Worm (Caenorhabditis elegans) whole organism, late embryonic: ENCODE measurements around the gene dct-17.
A peak's percentile ranks its signal among the peaks of the same experiment; 100 is the strongest.

Experiments used
- C08G9.2 ChIP-seq: sonication (generic microtip); optimal IDR thresholded peaks from 2 replicates; lab custom pipeline; 2016; ENCODE audit warnings: mild to moderate bottlenecking, missing genetic modification characterization, moderate library complexity, missing compliant biosample characterization
- F13H6.1 ChIP-seq: sonication (generic microtip); optimal IDR thresholded peaks from 2 replicates; lab custom pipeline; 2016; ENCODE audit warnings: missing genetic modification characterization, missing compliant biosample characterization
- K02D7.2 ChIP-seq: sonication (generic microtip); optimal IDR thresholded peaks from 2 replicates; lab custom pipeline; 2017; ENCODE audit warnings: mild to moderate bottlenecking, missing genetic modification characterization, missing compliant biosample characterization
- Y22D7AL.16 ChIP-seq: sonication (generic microtip); optimal IDR thresholded peaks from 2 replicates; lab custom pipeline; 2016; ENCODE audit warnings: missing genetic modification characterization, missing compliant biosample characterization
- ahr-1 ChIP-seq: sonication (generic microtip); optimal IDR thresholded peaks from 2 replicates; lab custom pipeline; 2016; ENCODE audit warnings: missing genetic modification characterization, missing compliant biosample characterization
- ceh-2 ChIP-seq: sonication (generic microtip); optimal IDR thresholded peaks from 2 replicates; lab custom pipeline; 2016; ENCODE audit warnings: missing genotype, missing genetic modification characterization, missing compliant biosample characterization
- ceh-22 ChIP-seq: sonication (generic microtip); optimal IDR thresholded peaks from 2 replicates; lab custom pipeline; 2017; ENCODE audit warnings: missing biosample characterization, missing genetic modification characterization
- ceh-24 ChIP-seq: sonication (generic microtip); optimal IDR thresholded peaks from 2 replicates; lab custom pipeline; 2016; ENCODE audit warnings: mild to moderate bottlenecking, missing genetic modification characterization, missing compliant biosample characterization
- ceh-30 ChIP-seq: fragments of 150-350 bp; optimal IDR thresholded peaks from 2 replicates; lab custom pipeline; 2014; ENCODE audit warnings: missing biosample characterization, missing genetic modification characterization
- ceh-31 ChIP-seq: sonication (generic microtip); optimal IDR thresholded peaks from 2 replicates; lab custom pipeline; 2016; ENCODE audit warnings: missing genetic modification characterization, missing compliant biosample characterization
- ceh-48 ChIP-seq: sonication (generic microtip); optimal IDR thresholded peaks from 2 replicates; lab custom pipeline; 2016; ENCODE audit warnings: missing genetic modification characterization, inconsistent platforms, missing compliant biosample characterization
- ceh-6 ChIP-seq: fragments of 200-800 bp; sonication (Bioruptor generic); optimal IDR thresholded peaks from 2 replicates; lab custom pipeline; 2018; ENCODE audit warnings: mild to moderate bottlenecking, missing genetic modification characterization, missing compliant biosample characterization
- ceh-9 ChIP-seq: sonication (generic microtip); optimal IDR thresholded peaks from 2 replicates; lab custom pipeline; 2016; ENCODE audit warnings: mild to moderate bottlenecking, missing genetic modification characterization, inconsistent platforms, missing compliant biosample characterization
- dmd-4 ChIP-seq: sonication (generic microtip); optimal IDR thresholded peaks from 2 replicates; lab custom pipeline; 2016; ENCODE audit warnings: borderline replicate concordance, missing genetic modification characterization, missing compliant biosample characterization
- dve-1 ChIP-seq: sonication (generic microtip); optimal IDR thresholded peaks from 2 replicates; lab custom pipeline; 2017; ENCODE audit warnings: antibody characterized with exemption, mild to moderate bottlenecking, missing genetic modification characterization, missing compliant biosample characterization
- elt-2 ChIP-seq: sonication (generic microtip); optimal IDR thresholded peaks from 2 replicates; lab custom pipeline; 2016; ENCODE audit warnings: missing genetic modification reagents, missing genetic modification characterization, missing compliant biosample characterization
- ets-4 ChIP-seq: sonication (generic microtip); optimal IDR thresholded peaks from 2 replicates; lab custom pipeline; 2016; ENCODE audit warnings: missing genetic modification characterization, missing compliant biosample characterization
- fkh-10 ChIP-seq: fragments of 150-350 bp; optimal IDR thresholded peaks from 2 replicates; lab custom pipeline; 2014; ENCODE audit warnings: missing biosample characterization, missing genetic modification reagents, missing genetic modification characterization
- hlh-13 ChIP-seq: fragments of 200-800 bp; sonication (Bioruptor generic); optimal IDR thresholded peaks from 2 replicates; lab custom pipeline; 2018; ENCODE audit warnings: mild to moderate bottlenecking, missing genetic modification characterization, missing compliant biosample characterization
- hlh-15 ChIP-seq: sonication (generic microtip); optimal IDR thresholded peaks from 2 replicates; lab custom pipeline; 2016; ENCODE audit warnings: missing genetic modification characterization, missing compliant biosample characterization
- hlh-30 ChIP-seq: sonication (generic microtip); optimal IDR thresholded peaks from 2 replicates; lab custom pipeline; 2017; ENCODE audit warnings: antibody characterized with exemption, missing genetic modification characterization, missing compliant biosample characterization; ENCODE audit not compliant: insufficient read depth
- hlh-8 ChIP-seq: sonication (generic microtip); optimal IDR thresholded peaks from 2 replicates; lab custom pipeline; 2016; ENCODE audit warnings: missing genotype, missing genetic modification characterization, missing compliant biosample characterization
- lin-11 ChIP-seq: fragments of 200-800 bp; sonication (Bioruptor generic); optimal IDR thresholded peaks from 2 replicates; lab custom pipeline; 2018; ENCODE audit warnings: mild to moderate bottlenecking, missing genetic modification characterization, missing compliant biosample characterization
- madf-2 ChIP-seq: sonication (generic microtip); optimal IDR thresholded peaks from 2 replicates; lab custom pipeline; 2017; ENCODE audit warnings: missing genetic modification characterization, missing compliant biosample characterization
- mec-3 ChIP-seq: sonication (generic microtip); optimal IDR thresholded peaks from 2 replicates; lab custom pipeline; 2016; ENCODE audit warnings: borderline replicate concordance, missing genetic modification characterization, missing compliant biosample characterization
- nfya-1 ChIP-seq: sonication (generic microtip); optimal IDR thresholded peaks from 2 replicates; lab custom pipeline; 2017; ENCODE audit warnings: missing genetic modification characterization, mild to moderate bottlenecking, missing compliant biosample characterization, antibody characterized with exemption, moderate library complexity
- nhr-11 ChIP-seq: fragments of 150-350 bp; optimal IDR thresholded peaks from 2 replicates; lab custom pipeline; 2014; ENCODE audit warnings: missing biosample characterization, missing genetic modification characterization
- nhr-232 ChIP-seq: sonication (generic microtip); optimal IDR thresholded peaks from 2 replicates; lab custom pipeline; 2016; ENCODE audit warnings: missing genetic modification characterization, missing compliant biosample characterization
- odd-2 ChIP-seq: sonication (generic microtip); optimal IDR thresholded peaks from 2 replicates; lab custom pipeline; 2017; ENCODE audit warnings: antibody characterized with exemption, mild to moderate bottlenecking, missing genetic modification characterization, missing compliant biosample characterization
- pag-3 ChIP-seq: sonication (generic microtip); optimal IDR thresholded peaks from 2 replicates; lab custom pipeline; 2016; ENCODE audit warnings: missing compliant biosample characterization, missing genetic modification characterization, borderline replicate concordance
- pha-2 ChIP-seq: sonication (generic microtip); optimal IDR thresholded peaks from 2 replicates; lab custom pipeline; 2017; ENCODE audit warnings: mild to moderate bottlenecking, missing genetic modification characterization, missing compliant biosample characterization
- pqm-1 ChIP-seq: sonication (generic microtip); optimal IDR thresholded peaks from 2 replicates; lab custom pipeline; 2016; ENCODE audit warnings: missing genetic modification characterization, missing compliant biosample characterization
- rnt-1 ChIP-seq: sonication (generic microtip); optimal IDR thresholded peaks from 2 replicates; lab custom pipeline; 2016; ENCODE audit warnings: missing genetic modification characterization, missing compliant biosample characterization
- sdc-2 ChIP-seq: sonication (generic microtip); optimal IDR thresholded peaks from 2 replicates; lab custom pipeline; 2016; ENCODE audit warnings: missing genotype, missing genetic modification characterization, missing compliant biosample characterization
- syd-9 ChIP-seq: sonication (generic microtip); optimal IDR thresholded peaks from 2 replicates; lab custom pipeline; 2016; ENCODE audit warnings: mild to moderate bottlenecking, missing genetic modification characterization, moderate library complexity, missing compliant biosample characterization
- tbx-2 ChIP-seq: sonication (generic microtip); optimal IDR thresholded peaks from 2 replicates; lab custom pipeline; 2016; ENCODE audit warnings: missing genetic modification characterization, missing compliant biosample characterization
- tbx-7 ChIP-seq: sonication (generic microtip); optimal IDR thresholded peaks from 2 replicates; lab custom pipeline; 2016; ENCODE audit warnings: missing genotype, missing genetic modification characterization, missing compliant biosample characterization
- unc-42 ChIP-seq: sonication (generic microtip); optimal IDR thresholded peaks from 2 replicates; lab custom pipeline; 2016; ENCODE audit warnings: missing genotype, missing genetic modification characterization, missing compliant biosample characterization
- unc-86 ChIP-seq: sonication (generic microtip); optimal IDR thresholded peaks from 2 replicates; lab custom pipeline; 2016; ENCODE audit warnings: missing genetic modification characterization, missing compliant biosample characterization

The dct-17 gene

ce11 chrV:13748658-13749057, 18.1 kb upstream of the dct-17 start, which contains the start of gene F35E12.10:
TSS of gene F35E12.10 (minus strand) at chrV:13748758.
- TF ChIP-seq ceh-6 (GFP tag; lab: Kevin White, UChicago) (no peak), unc-42 (tag; lab: Kevin White, UChicago) (no peak), unc-86 (tag; lab: Kevin White, UChicago) (no peak)

DNA sequence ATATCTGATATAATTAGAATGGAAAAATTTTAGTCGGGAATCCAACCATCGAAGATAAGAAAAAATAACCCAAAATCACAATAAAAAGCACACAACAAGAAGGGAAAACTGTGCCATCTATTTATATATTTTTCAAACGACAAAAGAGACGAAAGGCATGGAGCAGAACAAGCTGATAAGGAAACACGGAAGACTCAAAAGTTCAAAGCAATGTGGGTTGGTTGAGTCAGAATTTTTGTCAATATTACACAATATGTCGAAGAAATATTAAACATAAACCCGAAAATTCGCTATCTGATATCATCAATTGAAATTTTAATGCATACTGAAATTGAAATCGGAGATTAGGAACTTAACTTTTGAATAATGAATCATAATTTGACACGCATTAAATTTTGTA, 14.3 kb upstream of the dct-17 start, which contains the start of gene F35E12.9:
Gene F35E12.9 (minus strand): TSS at position 227 of the 400 bp plus-strand sequence.
- TF ChIP-seq ets-4 (tag; lab: Kevin White, UChicago): no peak
- TF ChIP-seq elt-2: peak; percentile 29
- no peak for TF ChIP-seq sdc-2 (tag; lab: Kevin White, UChicago)
- TF ChIP-seq ceh-31 (tag; lab: Kevin White, UChicago): no peak
- no peak for TF ChIP-seq ceh-48 (tag; lab: Kevin White, UChicago)
- no peak for TF ChIP-seq fkh-10 (GFP tag; lab: Kevin White, UChicago)

ce11 chrV:13739901-13740300, 9.3 kb upstream of the dct-17 start:
- TF ChIP-seq ceh-30 (tag; lab: Kevin White, UChicago) (no peak), ceh-24 (tag; lab: Kevin White, UChicago) (no peak), hlh-13 (GFP tag; lab: Kevin White, UChicago) (no peak), unc-86 (tag; lab: Kevin White, UChicago) (no peak), pqm-1 (no peak), nfya-1 (no peak), hlh-30 (tag; lab: Kevin White, UChicago) (no peak), nhr-11 (no peak), ceh-22 (tag; lab: Kevin White, UChicago) (no peak), hlh-8 (tag; lab: Kevin White, UChicago) (no peak)

ce11 chrV:13738374-13738773, 7.8 kb upstream of the dct-17 start, which contains the start of gene irg-5:
TSS of gene irg-5 (minus strand) at chrV:13738474.
- no peak for TF ChIP-seq tbx-2 (tag; lab: Kevin White, UChicago)
- TF ChIP-seq Y22D7AL.16 (tag; lab: Kevin White, UChicago): no peak
- no peak for TF ChIP-seq ceh-24 (tag; lab: Kevin White, UChicago)
- no peak for TF ChIP-seq tbx-7
- no peak for TF ChIP-seq dmd-4
- no peak for TF ChIP-seq pha-2 (tag; lab: Kevin White, UChicago)
- no peak for TF ChIP-seq nfya-1
- no peak for TF ChIP-seq nhr-232 (tag; lab: Kevin White, UChicago)
- TF ChIP-seq ceh-48 (tag; lab: Kevin White, UChicago): no peak
- TF ChIP-seq hlh-13 (GFP tag; lab: Kevin White, UChicago): no peak
- TF ChIP-seq lin-11 (tag; lab: Kevin White, UChicago): no peak
- TF ChIP-seq hlh-15 (tag; lab: Kevin White, UChicago): no peak
- TF ChIP-seq unc-86 (tag; lab: Kevin White, UChicago): no peak
- no peak for TF ChIP-seq hlh-30 (tag; lab: Kevin White, UChicago)
- TF ChIP-seq madf-2 (tag; lab: Kevin White, UChicago): no peak
- no peak for TF ChIP-seq K02D7.2 (tag; lab: Kevin White, UChicago)
- no peak for TF ChIP-seq mec-3
- TF ChIP-seq nhr-11: no peak

- TF ChIP-seq tbx-2 (tag; lab: Kevin White, UChicago) (no peak), madf-2 (tag; lab: Kevin White, UChicago) (no peak), elt-2 (no peak), tbx-7 (no peak), ceh-9 (no peak), nhr-11 (no peak), dve-1 (tag; lab: Kevin White, UChicago) (no peak), pag-3 (no peak), C08G9.2 (no peak), odd-2 (tag; lab: Kevin White, UChicago) (no peak), F13H6.1 (no peak), mec-3 (no peak), rnt-1 (tag; lab: Kevin White, UChicago) (no peak), hlh-8 (tag; lab: Kevin White, UChicago) (no peak), syd-9 (tag; lab: Kevin White, UChicago) (no peak), fkh-10 (GFP tag; lab: Kevin White, UChicago) (no peak), ceh-48 (tag; lab: Kevin White, UChicago) (no peak), ceh-2 (tag; lab: Kevin White, UChicago) (no peak), ceh-6 (GFP tag; lab: Kevin White, UChicago) (no peak), ahr-1 (no peak)
Measured at ce11 chrV:13736147-13736546, 5.6 kb upstream of the dct-17 start, which contains the start of gene F35E12.6. TSS of gene F35E12.6 (minus strand) at chrV:13736247.
